Fruit fly (Drosophila melanogaster): ENCODE measurements around the gene yellow-k.

Gene yellow-k

dm6 chr3L:15533402-15534129, 13.1 kb downstream of the yellow-k start:
- TF ChIP-seq fru (GFP tag; optimal IDR thresholded peaks at IDR 0.05), result peak; percentile 92
- peak; percentile 63 for TF ChIP-seq Hnf4 (GFP tag; optimal IDR thresholded peaks at IDR 0.05)
- TF ChIP-seq psq (GFP tag; optimal IDR thresholded peaks at IDR 0.05), result peak; percentile 74
- TF ChIP-seq tai (GFP tag; optimal IDR thresholded peaks at IDR 0.05), result peak; percentile 80
- peak; percentile 89 for TF ChIP-seq HLH106 (tag; optimal IDR thresholded peaks at IDR 0.05)
- peak; percentile 23 for TF ChIP-seq Mio (GFP tag; optimal IDR thresholded peaks at IDR 0.05)
- TF ChIP-seq ey (GFP tag; optimal IDR thresholded peaks at IDR 0.05), result peak; percentile 93
- TF ChIP-seq Rel (GFP tag; optimal IDR thresholded peaks at IDR 0.05), result peak; percentile 45
- peak; percentile 84 for TF ChIP-seq Rel (tag; optimal IDR thresholded peaks at IDR 0.05)
- TF ChIP-seq h (GFP tag; optimal IDR thresholded peaks at IDR 0.05), result peak; percentile 93
- TF ChIP-seq brk (GFP tag; optimal IDR thresholded peaks at IDR 0.05), result peak; percentile 8
- TF ChIP-seq dsf (GFP tag; optimal IDR thresholded peaks at IDR 0.05; ENCODE audit: borderline replicate concordance), result no peak
- TF ChIP-seq CG9705 (GFP tag; optimal IDR thresholded peaks at IDR 0.05), result peak; percentile 65
- TF ChIP-seq br (GFP tag; optimal IDR thresholded peaks at IDR 0.05), result peak; percentile 92
- peak; percentile 89 for TF ChIP-seq rgr (GFP tag; optimal IDR thresholded peaks at IDR 0.05)
- peak; percentile 1 for TF ChIP-seq Dif (GFP tag; optimal IDR thresholded peaks at IDR 0.05; ENCODE audit: partially characterized antibody)
- peak; percentile 62 for TF ChIP-seq Jra (GFP tag; optimal IDR thresholded peaks at IDR 0.05)
- peak; percentile 93 for TF ChIP-seq woc (GFP tag; optimal IDR thresholded peaks at IDR 0.05)
- peak; percentile 59 to 92 for TF ChIP-seq foxo (GFP tag; optimal IDR thresholded peaks at IDR 0.05)
- TF ChIP-seq Vsx2 (GFP tag; optimal IDR thresholded peaks at IDR 0.05; ENCODE audit: partially characterized antibody), result no peak
- TF ChIP-seq CG32264 (GFP tag; optimal IDR thresholded peaks at IDR 0.05), result peak; percentile 55
- TF ChIP-seq CrebA (GFP tag; optimal IDR thresholded peaks at IDR 0.05; ENCODE audit: borderline replicate concordance), result peak; percentile 60
- TF ChIP-seq sage (GFP tag; optimal IDR thresholded peaks at IDR 0.05), result peak; percentile 76
- peak; percentile 84 for TF ChIP-seq dmrt93B (GFP tag; optimal IDR thresholded peaks at IDR 0.05)
- no peak for TF ChIP-seq Hr83 (GFP tag; optimal IDR thresholded peaks at IDR 0.05; ENCODE audit: poor library complexity, severe bottlenecking)
- peak; percentile 86 for TF ChIP-seq Sp1 (GFP tag; optimal IDR thresholded peaks at IDR 0.05)
- TF ChIP-seq OdsH (GFP tag; optimal IDR thresholded peaks at IDR 0.05), result peak; percentile 92
- no peak for TF ChIP-seq sv (GFP tag; optimal IDR thresholded peaks at IDR 0.05)
- TF ChIP-seq dl (GFP tag; optimal IDR thresholded peaks at IDR 0.05; ENCODE audit: insufficient read depth in 1 of 2, partially characterized antibody in 2 of 2), result no peak
- TF ChIP-seq Abd-B (GFP tag; optimal IDR thresholded peaks at IDR 0.05), result no peak

dm6 chr3L:15534274-15535227, 14.1 kb downstream of the yellow-k start:
- TF ChIP-seq Sp1 (GFP tag; optimal IDR thresholded peaks at IDR 0.05) (peak; percentile 88), tai (GFP tag; optimal IDR thresholded peaks at IDR 0.05) (peak; percentile 75), psq (GFP tag; optimal IDR thresholded peaks at IDR 0.05) (peak; percentile 69), Rel (GFP tag; optimal IDR thresholded peaks at IDR 0.05) (no peak), Rel (tag; optimal IDR thresholded peaks at IDR 0.05) (peak; percentile 15), h (GFP tag; optimal IDR thresholded peaks at IDR 0.05) (peak; percentile 57), Dif (GFP tag; optimal IDR thresholded peaks at IDR 0.05; ENCODE audit: partially characterized antibody) (peak; percentile 88), dsf (GFP tag; optimal IDR thresholded peaks at IDR 0.05; ENCODE audit: borderline replicate concordance) (no peak), dmrt93B (GFP tag; optimal IDR thresholded peaks at IDR 0.05) (peak; percentile 78), pan (optimal IDR thresholded peaks at IDR 0.05) (peak; percentile 89), fru (GFP tag; optimal IDR thresholded peaks at IDR 0.05) (peak; percentile 71), Myc (optimal IDR thresholded peaks at IDR 0.05) (no peak), HLH106 (tag; optimal IDR thresholded peaks at IDR 0.05) (peak; percentile 77), sv (GFP tag; optimal IDR thresholded peaks at IDR 0.05) (peak; percentile 54), OdsH (GFP tag; optimal IDR thresholded peaks at IDR 0.05) (peak; percentile 64), rgr (GFP tag; optimal IDR thresholded peaks at IDR 0.05) (peak; percentile 58), woc (GFP tag; optimal IDR thresholded peaks at IDR 0.05) (peak; percentile 95), jim (GFP tag; optimal IDR thresholded peaks at IDR 0.05) (no peak), Hnf4 (GFP tag; optimal IDR thresholded peaks at IDR 0.05) (peak; percentile 75), ey (GFP tag; optimal IDR thresholded peaks at IDR 0.05) (peak; percentile 75), Hr78 (GFP tag; optimal IDR thresholded peaks at IDR 0.05) (no peak), foxo (GFP tag; optimal IDR thresholded peaks at IDR 0.05) (peak; percentile 32 to 76), lola (GFP tag; optimal IDR thresholded peaks at IDR 0.05) (no peak), br (GFP tag; optimal IDR thresholded peaks at IDR 0.05) (peak; percentile 65), CG9705 (GFP tag; optimal IDR thresholded peaks at IDR 0.05) (peak; percentile 32), Jra (GFP tag; optimal IDR thresholded peaks at IDR 0.05) (peak; percentile 23), CrebA (GFP tag; optimal IDR thresholded peaks at IDR 0.05; ENCODE audit: borderline replicate concordance) (peak; percentile 31), usp (GFP tag; optimal IDR thresholded peaks at IDR 0.05) (no peak), brk (GFP tag; optimal IDR thresholded peaks at IDR 0.05) (no peak), sage (GFP tag; optimal IDR thresholded peaks at IDR 0.05) (no peak), dl (GFP tag; optimal IDR thresholded peaks at IDR 0.05; ENCODE audit: insufficient read depth in 1 of 2, partially characterized antibody in 2 of 2) (peak; percentile 53 to 59)
